Fruit fly (Drosophila melanogaster): ENCODE results near the gene CG1971.

The CG1971 gene

dm6 chr3R:31805228-31805738, at the start of gene CG1971, which contains the start of gene CG42233:
Gene CG1971 (plus strand): TSS chr3R:31805468.
Gene CG42233 (minus strand): TSS chr3R:31805278.
- TF ChIP-seq woc (GFP tag; optimal IDR thresholded peaks at IDR 0.05), result peak; percentile 18
- TF ChIP-seq sv (GFP tag; optimal IDR thresholded peaks at IDR 0.05), result no peak
- no peak for TF ChIP-seq Jra (GFP tag; optimal IDR thresholded peaks at IDR 0.05)
- TF ChIP-seq Hr83 (GFP tag; optimal IDR thresholded peaks at IDR 0.05; ENCODE audit: poor library complexity, severe bottlenecking), result peak; percentile 25
- TF ChIP-seq h (GFP tag; optimal IDR thresholded peaks at IDR 0.05), result no peak
- peak in 1 of 2 experiments; percentile 63 for TF ChIP-seq foxo (GFP tag; optimal IDR thresholded peaks at IDR 0.05)
- TF ChIP-seq CG32264 (GFP tag; optimal IDR thresholded peaks at IDR 0.05), result no peak
- no peak for TF ChIP-seq N (GFP tag; optimal IDR thresholded peaks at IDR 0.05)
- TF ChIP-seq sage (GFP tag; optimal IDR thresholded peaks at IDR 0.05), result no peak
- TF ChIP-seq psq (GFP tag; optimal IDR thresholded peaks at IDR 0.05), result no peak

dm6 chr3R:31758587-31759167, 46.6 kb upstream of the CG1971 start, which contains the start of gene CG2187:
Gene CG2187 (minus strand): TSS chr3R:31758637.
- TF ChIP-seq brk (GFP tag; optimal IDR thresholded peaks at IDR 0.05) (no peak), Hr83 (GFP tag; optimal IDR thresholded peaks at IDR 0.05; ENCODE audit: poor library complexity, severe bottlenecking) (peak; percentile 35)

dm6 chr3R:31761529-31762009, 43.7 kb upstream of the CG1971 start, which contains the start of gene Smvt:
Gene Smvt (minus strand): TSS chr3R:31761579.
- TF ChIP-seq h (GFP tag; optimal IDR thresholded peaks at IDR 0.05) (no peak), dl (GFP tag; optimal IDR thresholded peaks at IDR 0.05; ENCODE audit: insufficient read depth in 1 of 2, partially characterized antibody in 2 of 2) (no peak), psq (GFP tag; optimal IDR thresholded peaks at IDR 0.05) (no peak), brk (GFP tag; optimal IDR thresholded peaks at IDR 0.05) (no peak), Dif (GFP tag; optimal IDR thresholded peaks at IDR 0.05; ENCODE audit: partially characterized antibody) (no peak), lola (GFP tag; optimal IDR thresholded peaks at IDR 0.05) (no peak), Sp1 (GFP tag; optimal IDR thresholded peaks at IDR 0.05) (no peak), dsf (GFP tag; optimal IDR thresholded peaks at IDR 0.05; ENCODE audit: borderline replicate concordance) (no peak), usp (GFP tag; optimal IDR thresholded peaks at IDR 0.05) (no peak), CG9705 (GFP tag; optimal IDR thresholded peaks at IDR 0.05) (no peak), Mio (GFP tag; optimal IDR thresholded peaks at IDR 0.05) (no peak), CrebA (GFP tag; optimal IDR thresholded peaks at IDR 0.05; ENCODE audit: borderline replicate concordance) (no peak), Abd-B (GFP tag; optimal IDR thresholded peaks at IDR 0.05) (no peak), Hnf4 (GFP tag; optimal IDR thresholded peaks at IDR 0.05) (no peak), fru (GFP tag; optimal IDR thresholded peaks at IDR 0.05) (no peak), sage (GFP tag; optimal IDR thresholded peaks at IDR 0.05) (no peak)

dm6 chr3R:31762672-31763071, 42.6 kb upstream of the CG1971 start:
- TF ChIP-seq brk (GFP tag; optimal IDR thresholded peaks at IDR 0.05), result no peak
- TF ChIP-seq fru (GFP tag; optimal IDR thresholded peaks at IDR 0.05), result peak; percentile 4
- no peak for TF ChIP-seq Dif (GFP tag; optimal IDR thresholded peaks at IDR 0.05; ENCODE audit: partially characterized antibody)
- no peak for TF ChIP-seq Rel (GFP tag; optimal IDR thresholded peaks at IDR 0.05)
- no peak for TF ChIP-seq Rel (tag; optimal IDR thresholded peaks at IDR 0.05)
- no peak for TF ChIP-seq N (GFP tag; optimal IDR thresholded peaks at IDR 0.05)
- no peak for TF ChIP-seq usp (GFP tag; optimal IDR thresholded peaks at IDR 0.05)
- TF ChIP-seq ey (GFP tag; optimal IDR thresholded peaks at IDR 0.05), result no peak

dm6 chr3R:31764672-31765071, 40.6 kb upstream of the CG1971 start, which contains the start of gene CG2150:
Gene CG2150 (minus strand): TSS chr3R:31764772.
- TF ChIP-seq OdsH (GFP tag; optimal IDR thresholded peaks at IDR 0.05) (no peak), ey (GFP tag; optimal IDR thresholded peaks at IDR 0.05) (no peak), Myc (optimal IDR thresholded peaks at IDR 0.05) (no peak), woc (GFP tag; optimal IDR thresholded peaks at IDR 0.05) (no peak), brk (GFP tag; optimal IDR thresholded peaks at IDR 0.05) (no peak)

- TF ChIP-seq brk (GFP tag; optimal IDR thresholded peaks at IDR 0.05) (no peak), usp (GFP tag; optimal IDR thresholded peaks at IDR 0.05) (no peak), Dfd (GFP tag; optimal IDR thresholded peaks at IDR 0.05) (peak; percentile 99), CrebA (GFP tag; optimal IDR thresholded peaks at IDR 0.05; ENCODE audit: borderline replicate concordance) (no peak), CG32264 (GFP tag; optimal IDR thresholded peaks at IDR 0.05) (no peak), dl (GFP tag; optimal IDR thresholded peaks at IDR 0.05; ENCODE audit: insufficient read depth in 1 of 2, partially characterized antibody in 2 of 2) (no peak)
These were observed 40.1 kb upstream of the CG1971 start for dm6 chr3R:31765145-31765544.
